Fruit fly (Drosophila melanogaster): ENCODE data around the gene CG3630.

DNA sequence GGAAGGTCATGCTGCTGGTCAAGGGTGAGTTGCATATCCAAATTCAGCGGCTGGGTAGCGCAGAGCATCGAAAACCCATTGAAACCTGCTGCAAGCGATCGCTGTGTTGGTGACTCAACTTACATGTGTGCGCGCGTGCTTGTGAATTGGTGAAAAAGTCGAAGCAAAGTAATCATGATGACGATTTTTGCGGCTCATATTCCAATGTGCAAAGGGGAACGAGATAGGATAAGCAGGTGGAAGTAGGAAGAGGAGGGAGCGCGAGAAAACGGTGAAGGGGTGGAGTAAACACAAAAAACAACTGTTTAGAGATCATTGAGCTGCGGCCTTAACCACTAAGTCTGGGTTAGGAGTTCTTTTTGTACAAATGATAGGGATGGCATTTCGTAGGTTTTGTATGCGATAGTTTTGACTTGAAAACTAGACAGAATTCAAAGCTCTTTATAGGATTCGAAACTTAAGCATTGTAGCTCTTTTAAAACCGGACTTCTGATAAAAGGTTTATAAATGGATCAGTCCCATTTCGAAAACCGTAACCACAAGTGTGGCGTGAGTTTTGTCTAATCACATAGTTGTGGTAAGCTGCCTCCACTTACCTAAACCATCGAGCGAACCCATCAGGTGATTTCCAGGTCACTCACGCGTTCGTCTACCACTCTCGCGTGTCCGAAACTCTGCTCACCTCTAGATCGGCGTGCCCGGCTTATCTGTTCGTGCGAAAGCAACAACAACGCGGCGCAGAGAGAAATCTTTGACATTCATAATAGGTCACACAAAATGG lies 16.1 kb upstream of the CG3630 start:
- TF ChIP-seq CTCF (optimal IDR thresholded peaks at IDR 0.05) (no peak), CG8478 (optimal IDR thresholded peaks at IDR 0.05) (no peak)
